Worm (Caenorhabditis elegans) whole organism, L3 larva: ENCODE results near the gene cpsf-2.

Source experiments
- R02D3.7 ChIP-seq: fragments of 150-350 bp; optimal IDR thresholded peaks from 2 replicates; lab custom pipeline; 2014; ENCODE audit warnings: missing biosample characterization, missing genetic modification characterization
- ZK546.5 ChIP-seq: sonication (generic microtip); optimal IDR thresholded peaks from 2 replicates; lab custom pipeline; 2017; ENCODE audit warnings: missing biosample characterization, missing genetic modification characterization
- ceh-16 ChIP-seq: sonication (generic microtip); optimal IDR thresholded peaks from 2 replicates; lab custom pipeline; 2017; ENCODE audit warnings: missing biosample characterization, missing genetic modification characterization
- ceh-9 ChIP-seq: sonication (generic microtip); optimal IDR thresholded peaks from 2 replicates; lab custom pipeline; 2018; ENCODE audit warnings: missing biosample characterization, missing genetic modification characterization
- daf-12 ChIP-seq: fragments of 150-350 bp; optimal IDR thresholded peaks from 2 replicates; lab custom pipeline; 2014; ENCODE audit warnings: missing biosample characterization, missing genetic modification reagents, missing genetic modification characterization
- egl-27 ChIP-seq: sonication (generic microtip); optimal IDR thresholded peaks from 4 replicates; lab custom pipeline; 2017; ENCODE audit warnings: missing biosample characterization, missing genetic modification reagents, missing genetic modification characterization
- egl-5 ChIP-seq: fragments of 150-350 bp; optimal IDR thresholded peaks from 2 replicates; lab custom pipeline; 2017; ENCODE audit warnings: missing biosample characterization, missing genetic modification reagents, missing genetic modification characterization, inconsistent platforms
- elt-2 ChIP-seq: sonication (generic microtip); optimal IDR thresholded peaks from 2 replicates; lab custom pipeline; 2016; ENCODE audit warnings: missing genetic modification reagents, mild to moderate bottlenecking, missing genetic modification characterization, missing compliant biosample characterization
- elt-3 ChIP-seq, 3 experiments: fragments of 150-350 bp in 1 of 3; sonication (generic microtip) in 2 of 3; optimal IDR thresholded peaks; 2 replicates in 2 of 3; 4 replicates in 1 of 3; lab custom pipeline; 2014 to 2017; ENCODE audit warnings: missing biosample characterization in 3 of 3, missing genetic modification characterization in 3 of 3
- eor-1 ChIP-seq, 2 experiments: fragments of 150-350 bp; optimal IDR thresholded peaks; 2 replicates each; lab custom pipeline; 2014 to 2018; ENCODE audit warnings: missing biosample characterization in 2 of 2, missing genetic modification characterization in 2 of 2
- fos-1 ChIP-seq: fragments of 150-350 bp; optimal IDR thresholded peaks from 2 replicates; lab custom pipeline; 2014; ENCODE audit warnings: missing biosample characterization, missing genetic modification characterization
- jun-1 ChIP-seq: fragments of 150-350 bp; optimal IDR thresholded peaks from 2 replicates; lab custom pipeline; 2014; ENCODE audit warnings: missing biosample characterization, missing genetic modification reagents, missing genetic modification characterization
- lin-15B ChIP-seq: fragments of 150-350 bp; optimal IDR thresholded peaks from 2 replicates; lab custom pipeline; 2014; ENCODE audit warnings: missing biosample characterization, missing genetic modification characterization
- lin-39 ChIP-seq: fragments of 150-350 bp; optimal IDR thresholded peaks from 2 replicates; lab custom pipeline; 2018; ENCODE audit warnings: missing biosample characterization, missing genetic modification reagents, missing genetic modification characterization
- mdl-1 ChIP-seq: fragments of 150-350 bp; optimal IDR thresholded peaks from 2 replicates; lab custom pipeline; 2014; ENCODE audit warnings: missing biosample characterization, missing genetic modification characterization
- mml-1 ChIP-seq: fragments of 150-350 bp; sonication (generic microtip); optimal IDR thresholded peaks from 3 replicates; lab custom pipeline; 2014; ENCODE audit warnings: missing biosample characterization, missing genetic modification characterization
- nfya-1 ChIP-seq: sonication (generic microtip); optimal IDR thresholded peaks from 2 replicates; lab custom pipeline; 2017; ENCODE audit warnings: missing genetic modification characterization, mild to moderate bottlenecking, missing compliant biosample characterization, antibody characterized with exemption, moderate library complexity; ENCODE audit not compliant: insufficient read depth
- nhr-11 ChIP-seq: fragments of 150-350 bp; optimal IDR thresholded peaks from 2 replicates; lab custom pipeline; 2014; ENCODE audit warnings: missing biosample characterization, missing genetic modification characterization
- nhr-237 ChIP-seq: fragments of 150-350 bp; optimal IDR thresholded peaks from 2 replicates; lab custom pipeline; 2014; ENCODE audit warnings: missing biosample characterization, missing genetic modification characterization
- nhr-25 ChIP-seq: sonication (generic microtip); optimal IDR thresholded peaks from 2 replicates; lab custom pipeline; 2017; ENCODE audit warnings: missing biosample characterization, missing genetic modification characterization
- nhr-28 ChIP-seq: fragments of 150-350 bp; optimal IDR thresholded peaks from 2 replicates; lab custom pipeline; 2014; ENCODE audit warnings: missing biosample characterization, missing genetic modification characterization
- nhr-43 ChIP-seq: sonication (generic microtip); optimal IDR thresholded peaks from 2 replicates; lab custom pipeline; 2016; ENCODE audit warnings: mild to moderate bottlenecking, missing genetic modification characterization, missing compliant biosample characterization; ENCODE audit not compliant: poor library complexity, severe bottlenecking
- pqm-1 ChIP-seq: fragments of 150-350 bp; optimal IDR thresholded peaks from 2 replicates; lab custom pipeline; 2017; ENCODE audit warnings: missing biosample characterization, missing genetic modification characterization, inconsistent platforms
- sea-2 ChIP-seq: fragments of 150-350 bp; sonication (generic microtip); optimal IDR thresholded peaks from 4 replicates; lab custom pipeline; 2014; ENCODE audit warnings: missing biosample characterization, missing genetic modification reagents, missing genetic modification characterization
- skn-1 ChIP-seq: fragments of 150-350 bp; optimal IDR thresholded peaks from 2 replicates; lab custom pipeline; 2014; ENCODE audit warnings: missing biosample characterization, missing genetic modification characterization
- snpc-4 ChIP-seq: fragments of 150-350 bp; optimal IDR thresholded peaks from 2 replicates; lab custom pipeline; 2014; ENCODE audit warnings: missing biosample characterization, missing genetic modification characterization
- tbx-2 ChIP-seq: sonication (generic microtip); optimal IDR thresholded peaks from 2 replicates; lab custom pipeline; 2016; ENCODE audit warnings: mild to moderate bottlenecking, missing genetic modification characterization, missing compliant biosample characterization
- unc-39 ChIP-seq: sonication (generic microtip); optimal IDR thresholded peaks from 4 replicates; lab custom pipeline; 2017; ENCODE audit warnings: missing biosample characterization, missing genetic modification characterization
- unc-62 ChIP-seq: fragments of 150-350 bp; sonication (generic microtip); optimal IDR thresholded peaks from 4 replicates; lab custom pipeline; 2014; ENCODE audit warnings: missing biosample characterization, missing genetic modification reagents, missing genetic modification characterization
- ztf-11 ChIP-seq: fragments of 150-350 bp; optimal IDR thresholded peaks from 2 replicates; lab custom pipeline; 2014; ENCODE audit warnings: missing biosample characterization, missing genetic modification characterization
- ztf-4 ChIP-seq: fragments of 150-350 bp; optimal IDR thresholded peaks from 2 replicates; lab custom pipeline; 2014; ENCODE audit warnings: missing biosample characterization, missing genetic modification characterization

cpsf-2 gene

ce11 chrV:7136859-7137258, 42.1 kb upstream of the cpsf-2 start:
- TF ChIP-seq nhr-11 (tag; lab: Kevin White, UChicago) (no peak), egl-5 (tag; lab: Kevin White, UChicago) (no peak)

ce11 chrV:7138320-7138719, 40.7 kb upstream of the cpsf-2 start, which contains the start of gene str-112:
Gene str-112 (minus strand): TSS chrV:7138420.
- no peak for TF ChIP-seq egl-27 (tag; lab: Kevin White, UChicago)
- no peak for TF ChIP-seq unc-39 (tag; lab: Kevin White, UChicago)
- TF ChIP-seq eor-1 (tag; optimal IDR thresholded peaks at IDR 0.05; lab: Kevin White, UChicago) = no peak
- TF ChIP-seq pqm-1 (tag; lab: Kevin White, UChicago) = no peak
- no peak for TF ChIP-seq ztf-4 (tag; lab: Kevin White, UChicago)
- no peak for TF ChIP-seq daf-12
- TF ChIP-seq skn-1 (tag; lab: Kevin White, UChicago) = no peak
- no peak for TF ChIP-seq lin-39 (tag; lab: Kevin White, UChicago)
- no peak for TF ChIP-seq lin-15B
- TF ChIP-seq fos-1 (tag; lab: Kevin White, UChicago) = no peak
- TF ChIP-seq ceh-16 (tag; lab: Kevin White, UChicago) = no peak
- TF ChIP-seq ztf-11 (tag; lab: Kevin White, UChicago) = no peak
- TF ChIP-seq mml-1 (tag; lab: Kevin White, UChicago) = no peak
- no peak for TF ChIP-seq ceh-9 (tag; lab: Kevin White, UChicago)
- no peak for TF ChIP-seq R02D3.7 (tag; lab: Kevin White, UChicago)
- no peak for TF ChIP-seq tbx-2 (tag; lab: Kevin White, UChicago)

ce11 chrV:7140368-7140767, 38.6 kb upstream of the cpsf-2 start:
- TF ChIP-seq ztf-4 (tag; lab: Kevin White, UChicago) (no peak), pqm-1 (tag; lab: Kevin White, UChicago) (peak; percentile 7), egl-27 (tag; lab: Kevin White, UChicago) (no peak)
- TF ChIP-seq, all 47 proteins: peak for 1

- TF ChIP-seq mdl-1 (tag; lab: Kevin White, UChicago) = no peak
- TF ChIP-seq ceh-16 (tag; lab: Kevin White, UChicago) = no peak
- TF ChIP-seq nfya-1 (tag; lab: Kevin White, UChicago) = no peak
- TF ChIP-seq nhr-28 (tag; lab: Kevin White, UChicago) = no peak
- no peak for TF ChIP-seq lin-39 (tag; lab: Kevin White, UChicago)
- TF ChIP-seq unc-62 = no peak
- no peak for TF ChIP-seq ztf-4 (tag; lab: Kevin White, UChicago)
Measured at ce11 chrV:7141864-7142263, 37.1 kb upstream of the cpsf-2 start, which contains the start of gene ugt-40. Gene ugt-40 (minus strand): TSS chrV:7141964.

ce11 chrV:7142661-7143060, 36.3 kb upstream of the cpsf-2 start:
- TF ChIP-seq ztf-11 (tag; lab: Kevin White, UChicago) (no peak), elt-2 (tag; lab: Kevin White, UChicago) (peak; percentile 33), nfya-1 (tag; lab: Kevin White, UChicago) (no peak), pqm-1 (tag; lab: Kevin White, UChicago) (peak; percentile 46), snpc-4 (tag; lab: Kevin White, UChicago) (peak; percentile 68), lin-15B (no peak), ztf-4 (tag; lab: Kevin White, UChicago) (no peak), jun-1 (no peak)

- TF ChIP-seq nhr-237 (tag; lab: Kevin White, UChicago) (no peak), elt-2 (tag; lab: Kevin White, UChicago) (peak; percentile 33)
- TF ChIP-seq, all 47 proteins: peak for 1
Measured at ce11 chrV:7145250-7145850, 33.6 kb upstream of the cpsf-2 start, which contains the start of gene ugt-37. Gene ugt-37 (minus strand): TSS chrV:7145318.

ce11 chrV:7147370-7147769, 31.6 kb upstream of the cpsf-2 start, which contains the start of gene ugt-38:
Gene ugt-38 (minus strand): TSS chrV:7147470.
- TF ChIP-seq egl-27 (tag; lab: Kevin White, UChicago) (no peak), sea-2 (GFP tag; lab: Kevin White, UChicago) (no peak), nhr-28 (tag; lab: Kevin White, UChicago) (no peak), ceh-16 (tag; lab: Kevin White, UChicago) (no peak), nhr-43 (tag; lab: Kevin White, UChicago) (no peak), ZK546.5 (tag; lab: Kevin White, UChicago) (no peak), unc-62 (no peak), nhr-11 (tag; lab: Kevin White, UChicago) (no peak), unc-39 (tag; lab: Kevin White, UChicago) (no peak), tbx-2 (tag; lab: Kevin White, UChicago) (no peak), nhr-25 (tag; lab: Kevin White, UChicago) (no peak), ztf-11 (tag; lab: Kevin White, UChicago) (no peak), fos-1 (tag; lab: Kevin White, UChicago) (no peak), elt-3 (tag; optimal IDR thresholded peaks at IDR 0.05; lab: Kevin White, UChicago) (no peak)
